Worm (Caenorhabditis elegans) whole organism, late embryonic: ENCODE results near the gene amt-3.

Source experiments
- C08G9.2 ChIP-seq: sonication (generic microtip); optimal IDR thresholded peaks from 2 replicates; lab custom pipeline; 2016; ENCODE audit warnings: mild to moderate bottlenecking, missing genetic modification characterization, moderate library complexity, missing compliant biosample characterization
- C38D4.7 ChIP-seq: fragments of 200-800 bp; sonication (Bioruptor generic); optimal IDR thresholded peaks from 2 replicates; lab custom pipeline; 2018; ENCODE audit warnings: mild to moderate bottlenecking, missing genetic modification characterization, moderate library complexity, missing compliant biosample characterization
- K02D7.2 ChIP-seq: sonication (generic microtip); optimal IDR thresholded peaks from 2 replicates; lab custom pipeline; 2017; ENCODE audit warnings: mild to moderate bottlenecking, missing genetic modification characterization, missing compliant biosample characterization
- Y22D7AL.16 ChIP-seq: sonication (generic microtip); optimal IDR thresholded peaks from 2 replicates; lab custom pipeline; 2016; ENCODE audit warnings: missing genetic modification characterization, missing compliant biosample characterization
- ceh-14 ChIP-seq: sonication (generic microtip); optimal IDR thresholded peaks from 2 replicates; lab custom pipeline; 2016; ENCODE audit warnings: missing genotype, missing genetic modification characterization, missing compliant biosample characterization
- ceh-18 ChIP-seq: sonication (generic microtip); optimal IDR thresholded peaks from 2 replicates; lab custom pipeline; 2016; ENCODE audit warnings: missing genetic modification characterization, missing compliant biosample characterization
- ceh-2 ChIP-seq: sonication (generic microtip); optimal IDR thresholded peaks from 2 replicates; lab custom pipeline; 2016; ENCODE audit warnings: missing genotype, missing genetic modification characterization, missing compliant biosample characterization
- ceh-34 ChIP-seq: sonication (generic microtip); optimal IDR thresholded peaks from 2 replicates; lab custom pipeline; 2016; ENCODE audit warnings: mild to moderate bottlenecking, missing genetic modification characterization, missing compliant biosample characterization
- ceh-45 ChIP-seq: fragments of 200-800 bp; sonication (Bioruptor generic); IDR thresholded peaks from 2 replicates; pipeline ENCODE4 v1.3.6; 2022; ENCODE audit warnings: missing genetic modification reagents, missing genetic modification characterization, missing compliant biosample characterization
- ceh-6 ChIP-seq: fragments of 200-800 bp; sonication (Bioruptor generic); optimal IDR thresholded peaks from 2 replicates; lab custom pipeline; 2018; ENCODE audit warnings: mild to moderate bottlenecking, missing genetic modification characterization, missing compliant biosample characterization
- ceh-9 ChIP-seq: sonication (generic microtip); optimal IDR thresholded peaks from 2 replicates; lab custom pipeline; 2016; ENCODE audit warnings: mild to moderate bottlenecking, missing genetic modification characterization, inconsistent platforms, missing compliant biosample characterization
- elt-2 ChIP-seq: sonication (generic microtip); optimal IDR thresholded peaks from 2 replicates; lab custom pipeline; 2016; ENCODE audit warnings: missing genetic modification reagents, missing genetic modification characterization, missing compliant biosample characterization
- ets-4 ChIP-seq: sonication (generic microtip); optimal IDR thresholded peaks from 2 replicates; lab custom pipeline; 2016; ENCODE audit warnings: missing genetic modification characterization, missing compliant biosample characterization
- fax-1 ChIP-seq: sonication (generic microtip); optimal IDR thresholded peaks from 2 replicates; lab custom pipeline; 2016; ENCODE audit warnings: missing genotype, missing genetic modification characterization, missing compliant biosample characterization
- fkh-6 ChIP-seq: sonication (generic microtip); optimal IDR thresholded peaks from 2 replicates; lab custom pipeline; 2016; ENCODE audit warnings: missing genetic modification characterization, missing compliant biosample characterization
- hlh-6 ChIP-seq: sonication (generic microtip); optimal IDR thresholded peaks from 2 replicates; lab custom pipeline; 2016; ENCODE audit warnings: missing genotype, missing genetic modification characterization, missing compliant biosample characterization
- mec-3 ChIP-seq: sonication (generic microtip); optimal IDR thresholded peaks from 2 replicates; lab custom pipeline; 2016; ENCODE audit warnings: borderline replicate concordance, missing genetic modification characterization, missing compliant biosample characterization
- nfya-1 ChIP-seq: sonication (generic microtip); optimal IDR thresholded peaks from 2 replicates; lab custom pipeline; 2017; ENCODE audit warnings: missing genetic modification characterization, mild to moderate bottlenecking, missing compliant biosample characterization, antibody characterized with exemption, moderate library complexity
- nhr-11 ChIP-seq: fragments of 150-350 bp; optimal IDR thresholded peaks from 2 replicates; lab custom pipeline; 2014; ENCODE audit warnings: missing biosample characterization, missing genetic modification characterization
- ref-2 ChIP-seq: sonication (generic microtip); optimal IDR thresholded peaks from 2 replicates; lab custom pipeline; 2016; ENCODE audit warnings: missing genetic modification characterization, missing compliant biosample characterization
- rnt-1 ChIP-seq: sonication (generic microtip); optimal IDR thresholded peaks from 2 replicates; lab custom pipeline; 2016; ENCODE audit warnings: missing genetic modification characterization, missing compliant biosample characterization
- sdc-2 ChIP-seq: sonication (generic microtip); optimal IDR thresholded peaks from 2 replicates; lab custom pipeline; 2016; ENCODE audit warnings: missing genotype, missing genetic modification characterization, missing compliant biosample characterization
- sox-2 ChIP-seq: fragments of 200-800 bp; sonication (Bioruptor generic); IDR thresholded peaks from 2 replicates; pipeline ENCODE4 v1.3.6; 2022; ENCODE audit warnings: missing genetic modification reagents, missing genetic modification characterization, missing compliant biosample characterization
- syd-9 ChIP-seq: sonication (generic microtip); optimal IDR thresholded peaks from 2 replicates; lab custom pipeline; 2016; ENCODE audit warnings: mild to moderate bottlenecking, missing genetic modification characterization, moderate library complexity, missing compliant biosample characterization
- tbx-2 ChIP-seq: sonication (generic microtip); optimal IDR thresholded peaks from 2 replicates; lab custom pipeline; 2016; ENCODE audit warnings: missing genetic modification characterization, missing compliant biosample characterization
- ttx-3 ChIP-seq: sonication (generic microtip); optimal IDR thresholded peaks from 2 replicates; lab custom pipeline; 2016; ENCODE audit warnings: missing genetic modification reagents, missing genetic modification characterization, missing compliant biosample characterization
- unc-3 ChIP-seq, 2 experiments: fragments of 200-800 bp in 1 of 2; sonication (Bioruptor generic) in 1 of 2; sonication (generic microtip) in 1 of 2; conservative IDR thresholded peaks in 1 of 2; optimal IDR thresholded peaks in 1 of 2; 2 replicates each; pipeline versions ENCODE4 v1.3.6 to Lab custom; 2016 to 2022; ENCODE audit warnings: missing compliant biosample characterization in 2 of 2, missing genetic modification characterization in 2 of 2, missing genetic modification reagents in 1 of 2
- unc-55 ChIP-seq: sonication (generic microtip); optimal IDR thresholded peaks from 2 replicates; lab custom pipeline; 2017; ENCODE audit warnings: missing biosample characterization, missing genetic modification reagents, missing genetic modification characterization
- zip-5 ChIP-seq: sonication (generic microtip); optimal IDR thresholded peaks from 2 replicates; lab custom pipeline; 2016; ENCODE audit warnings: missing genetic modification characterization, missing compliant biosample characterization
- ztf-16 ChIP-seq: sonication (generic microtip); optimal IDR thresholded peaks from 2 replicates; lab custom pipeline; 2017; ENCODE audit warnings: missing genetic modification characterization, missing compliant biosample characterization

Gene amt-3

ce11 chrII:8369059-8369458, at the start of gene amt-3:
Gene amt-3 (minus strand): TSS chrII:8369159.
- no peak for TF ChIP-seq rnt-1 (tag; lab: Kevin White, UChicago)
- TF ChIP-seq ztf-16 (tag; lab: Kevin White, UChicago): no peak
- TF ChIP-seq, all 69 proteins: peak for 0

DNA sequence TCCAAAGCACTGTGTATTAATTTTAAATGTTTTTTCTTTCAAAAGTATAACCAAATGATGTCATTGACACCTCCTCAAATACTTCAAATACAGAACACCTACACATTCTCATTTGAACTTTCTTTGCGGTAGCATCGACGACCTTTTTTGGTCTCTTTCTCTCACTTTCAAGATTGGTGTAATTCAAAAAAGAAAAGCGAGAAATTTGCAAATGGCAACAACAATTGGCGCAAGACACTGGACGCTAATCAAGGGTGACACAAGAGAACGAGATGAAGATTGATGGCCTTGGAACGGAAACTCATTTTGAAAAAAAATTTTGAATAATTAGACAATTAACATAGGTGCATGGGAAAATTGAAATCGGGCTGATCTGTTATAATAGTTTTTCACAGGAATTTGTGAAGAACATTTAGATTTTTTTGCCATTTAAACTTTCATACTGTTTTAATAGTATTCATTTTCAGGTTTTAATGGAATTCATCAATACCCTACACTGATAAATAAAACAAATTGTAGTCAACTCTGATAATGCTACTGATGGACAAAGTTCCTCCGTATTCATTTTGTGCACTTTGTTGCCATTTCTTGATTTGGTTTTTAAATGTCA, 48.2 kb upstream of the amt-3 start, which contains the start of gene fdgt-2:
Gene fdgt-2 (plus strand): TSS at position 560 of the 610 bp plus-strand sequence.
- no peak for TF ChIP-seq ttx-3
- TF ChIP-seq unc-55 (GFP tag; lab: Kevin White, UChicago): peak; percentile 60

DNA sequence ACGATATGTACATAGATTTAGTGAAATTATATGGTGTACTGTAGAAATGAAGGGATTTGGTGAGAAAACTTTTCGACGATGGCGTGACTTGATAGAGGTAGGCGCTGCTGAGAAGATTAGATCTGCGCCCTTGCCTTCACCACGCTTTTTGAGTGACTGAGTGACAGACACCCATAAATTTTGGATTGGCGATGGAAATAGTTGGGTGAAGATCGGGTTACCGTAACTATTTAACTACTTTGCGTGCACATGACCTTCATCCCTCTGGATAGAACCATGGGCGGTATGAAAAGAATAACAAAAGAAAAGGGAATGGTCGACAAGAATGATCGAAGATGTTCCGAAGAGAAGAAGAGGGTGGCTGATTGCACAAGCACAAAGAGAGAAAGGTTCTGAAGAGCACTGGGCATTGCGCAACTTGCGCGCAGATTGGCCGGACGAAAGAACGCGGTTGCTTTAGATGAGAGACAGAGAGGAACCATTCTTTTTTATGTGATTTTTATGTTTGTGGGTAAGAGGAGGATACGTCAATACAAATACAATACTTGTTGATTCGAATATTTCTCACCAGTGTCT, 46.6 kb upstream of the amt-3 start:
- TF ChIP-seq elt-2 (tag; lab: Kevin White, UChicago) (peak; percentile 1), ets-4 (tag; lab: Kevin White, UChicago) (no peak), ceh-18 (tag; lab: Kevin White, UChicago) (no peak), sox-2 (GFP tag; lab: Robert Waterston, UW) (peak; percentile 22; the same call in 1 of the 2 replicates), fax-1 (no peak)
- TF ChIP-seq, all 69 proteins: peak for 2

DNA sequence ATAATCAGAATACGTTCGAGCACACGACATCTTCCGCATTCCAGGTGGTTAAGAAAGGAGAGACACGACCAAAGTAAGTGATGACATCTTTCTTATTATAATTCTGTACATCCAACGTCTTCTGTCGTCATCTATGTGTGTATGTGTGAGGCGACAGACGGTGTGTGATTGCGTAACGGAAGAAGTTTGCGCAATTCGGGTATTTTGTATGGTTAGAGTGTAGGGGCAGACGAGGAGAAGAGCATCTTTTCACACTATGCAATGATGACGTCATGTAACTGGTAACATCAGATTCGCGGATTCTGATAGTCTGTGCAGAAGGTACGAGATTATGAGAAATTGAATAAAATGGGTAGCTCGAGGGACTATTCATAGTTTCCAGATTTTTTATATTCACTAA, 46.1 kb upstream of the amt-3 start:
- TF ChIP-seq unc-55 (GFP tag; lab: Kevin White, UChicago): peak; percentile 1
- TF ChIP-seq tbx-2 (tag; lab: Kevin White, UChicago): peak; percentile 60
- TF ChIP-seq elt-2 (tag; lab: Kevin White, UChicago): no peak
- no peak for TF ChIP-seq ztf-16 (tag; lab: Kevin White, UChicago)
- TF ChIP-seq C08G9.2 (tag; lab: Kevin White, UChicago): no peak

DNA sequence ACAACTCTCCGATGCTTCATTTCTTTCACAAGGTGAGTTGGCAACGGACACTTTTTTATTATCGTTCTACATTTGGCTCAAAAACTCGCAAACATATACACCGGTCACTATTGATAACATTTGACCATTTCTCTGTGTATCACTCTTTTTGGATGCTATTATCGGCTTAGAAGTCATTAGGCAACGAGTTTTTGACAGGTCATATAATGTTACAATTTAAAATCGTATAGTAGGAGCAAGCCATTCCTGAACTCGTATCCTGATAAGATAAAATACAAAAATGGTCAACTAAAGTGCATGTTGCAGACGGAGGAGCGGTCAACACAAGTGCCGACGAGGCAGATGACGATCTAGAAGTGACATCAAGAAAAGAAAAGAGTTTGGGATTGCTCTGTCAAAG, 44.0 kb upstream of the amt-3 start:
- TF ChIP-seq ceh-6 (GFP tag; lab: Kevin White, UChicago) (no peak), unc-3 (GFP tag; conservative IDR thresholded peaks at IDR 0.05; lab: Robert Waterston, UW) (no peak), unc-3 (tag; optimal IDR thresholded peaks at IDR 0.05; lab: Kevin White, UChicago) (no peak), elt-2 (tag; lab: Kevin White, UChicago) (peak; percentile 65)

DNA sequence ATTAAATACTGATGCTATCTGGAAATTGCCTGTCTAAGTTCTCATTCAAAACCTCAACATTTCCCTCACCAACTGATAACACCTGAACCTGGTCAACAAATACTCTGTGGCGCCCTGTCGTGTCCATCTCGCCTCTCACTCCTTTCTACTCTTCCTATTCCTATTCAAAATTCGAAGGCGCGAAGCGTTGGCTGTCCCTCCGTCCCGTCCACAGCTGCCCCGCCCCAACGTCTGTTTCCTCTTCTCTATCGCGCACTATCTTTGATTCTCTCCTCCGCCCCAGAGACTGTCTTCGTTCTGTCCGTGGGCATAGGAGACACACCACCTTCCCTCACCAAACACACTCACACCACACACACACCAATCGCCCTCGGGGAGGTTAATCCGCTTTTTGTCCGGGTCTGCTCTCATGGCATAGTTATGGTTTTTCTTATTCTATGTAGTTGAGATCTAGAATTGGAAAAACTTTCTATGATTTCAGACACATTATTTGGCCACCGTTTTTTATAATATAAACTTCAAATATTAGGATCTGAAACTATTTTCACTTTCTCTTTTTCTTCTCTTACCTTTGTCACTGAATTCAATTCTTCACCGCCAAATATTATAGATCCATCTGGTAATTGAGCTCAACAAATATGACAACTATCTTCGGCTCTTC, 43.2 kb upstream of the amt-3 start, which contains the start of gene efl-3:
Gene efl-3 (plus strand): TSS at position 611 of the 661 bp plus-strand sequence.
- TF ChIP-seq mec-3 (tag; lab: Kevin White, UChicago) (no peak), tbx-2 (tag; lab: Kevin White, UChicago) (peak; percentile 25), nfya-1 (tag; lab: Kevin White, UChicago) (peak; percentile 22), ceh-34 (tag; lab: Kevin White, UChicago) (peak; percentile 36), ceh-45 (GFP tag; lab: Robert Waterston, UW) (peak; percentile 23; the same call in 1 of the 2 replicates), ceh-2 (peak; percentile 22), sdc-2 (peak; percentile 1), ceh-9 (no peak), ref-2 (tag; lab: Kevin White, UChicago) (peak; percentile 42), Y22D7AL.16 (no peak)
- TF ChIP-seq, all 69 proteins: peak for 7

DNA sequence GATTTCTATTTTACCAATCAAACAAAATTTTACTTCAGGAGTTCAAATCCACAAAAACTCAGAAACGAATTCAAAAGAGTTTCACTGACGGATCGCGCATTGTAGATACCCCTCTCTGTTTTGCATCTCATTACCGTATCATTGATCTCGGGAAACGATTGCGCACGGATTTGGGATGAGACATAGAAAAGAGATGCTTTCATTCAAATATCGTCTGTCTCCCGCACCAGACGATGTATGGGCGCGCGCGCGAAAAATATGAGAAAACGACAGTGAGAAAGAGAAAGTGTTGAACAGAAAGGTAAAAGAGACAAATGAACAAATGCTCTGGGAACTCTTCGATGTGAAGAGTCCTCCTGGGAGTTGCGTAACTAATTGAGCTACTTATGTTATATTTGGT, 42.0 kb upstream of the amt-3 start:
- TF ChIP-seq hlh-6 (tag; lab: Kevin White, UChicago) (no peak), nfya-1 (tag; lab: Kevin White, UChicago) (no peak), zip-5 (no peak), ceh-34 (tag; lab: Kevin White, UChicago) (no peak), syd-9 (tag; lab: Kevin White, UChicago) (no peak), C38D4.7 (no peak), K02D7.2 (tag; lab: Kevin White, UChicago) (no peak), Y22D7AL.16 (no peak), fkh-6 (tag; lab: Kevin White, UChicago) (no peak), ceh-14 (tag; lab: Kevin White, UChicago) (no peak), nhr-11 (tag; lab: Kevin White, UChicago) (no peak), rnt-1 (tag; lab: Kevin White, UChicago) (no peak)
